Worm (Caenorhabditis elegans): ENCODE results near the gene gsto-3.

gsto-3 gene

DNA sequence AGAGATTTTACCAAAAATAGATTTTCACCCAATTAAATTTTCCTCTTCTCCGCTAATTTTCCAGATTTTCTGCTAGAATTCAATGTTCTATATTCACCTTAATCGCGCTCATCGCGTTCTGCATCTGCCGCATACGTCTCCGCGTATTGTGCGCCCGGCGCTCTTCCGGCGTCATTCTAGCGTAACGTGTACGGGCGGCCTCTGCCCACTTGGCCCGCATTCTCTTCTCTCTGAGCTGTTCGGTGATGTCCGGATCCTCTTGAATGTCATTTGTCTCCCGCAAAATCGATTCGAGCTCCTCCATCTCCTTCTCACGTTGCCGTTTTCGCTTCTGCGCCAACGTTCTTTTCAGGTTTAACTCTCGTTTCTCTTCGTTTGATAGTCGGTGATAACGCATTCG, 34.2 kb downstream of the gsto-3 start:
- TF ChIP-seq fkh-4 (tag; optimal IDR thresholded peaks at IDR 0.05; ENCODE audit: borderline replicate concordance) (no peak), ets-5 (GFP tag; IDR thresholded peaks at IDR 0.05) (no peak), tbx-2 (tag; optimal IDR thresholded peaks at IDR 0.05) (no peak), C34B4.2 (tag; optimal IDR thresholded peaks at IDR 0.05) (no peak), nhr-47 (tag; optimal IDR thresholded peaks at IDR 0.05) (no peak), ceh-8 (GFP tag; optimal IDR thresholded peaks at IDR 0.05) (no peak), elt-2 (tag; optimal IDR thresholded peaks at IDR 0.05) (no peak), hlh-17 (GFP tag; optimal IDR thresholded peaks at IDR 0.05; ENCODE audit: borderline replicate concordance) (no peak), zag-1 (tag; optimal IDR thresholded peaks at IDR 0.05) (no peak), nhr-28 (tag; optimal IDR thresholded peaks at IDR 0.05) (no peak), snu-23 (GFP tag; optimal IDR thresholded peaks at IDR 0.05) (no peak), ceh-63 (GFP tag; optimal IDR thresholded peaks at IDR 0.05) (no peak)

- TF ChIP-seq mep-1 (tag; optimal IDR thresholded peaks at IDR 0.05) (no peak), ceh-63 (GFP tag; optimal IDR thresholded peaks at IDR 0.05) (peak; percentile 47), vab-15 (tag; optimal IDR thresholded peaks at IDR 0.05) (no peak), C04F5.9 (tag; optimal IDR thresholded peaks at IDR 0.05) (no peak), ceh-88 (GFP tag; IDR thresholded peaks at IDR 0.05) (no peak), dsc-1 (tag; optimal IDR thresholded peaks at IDR 0.05) (no peak), zip-4 (GFP tag; optimal IDR thresholded peaks at IDR 0.05) (no peak), nhr-90 (tag; optimal IDR thresholded peaks at IDR 0.05; ENCODE audit: poor library complexity) (no peak)
Measured at ce11 chrIII:345503-345902, 35.6 kb downstream of the gsto-3 start.

- TF ChIP-seq ama-1 (optimal IDR thresholded peaks at IDR 0.05) (peak; percentile 58), ztf-11 (tag; optimal IDR thresholded peaks at IDR 0.05) (no peak), ceh-90 (tag; optimal IDR thresholded peaks at IDR 0.05) (no peak), nhr-85 (tag) (peak; percentile 18), ztf-4 (tag; optimal IDR thresholded peaks at IDR 0.05) (peak; percentile 22)
Measured at ce11 chrIII:344322-344721, 36.8 kb downstream of the gsto-3 start.

ce11 chrIII:343346-344220, 37.5 kb downstream of the gsto-3 start:
- no peak for TF ChIP-seq lin-13 (GFP tag; optimal IDR thresholded peaks at IDR 0.05)
- peak; percentile 5 for TF ChIP-seq nhr-71 (tag; optimal IDR thresholded peaks at IDR 0.05)
- TF ChIP-seq snu-23 (GFP tag; optimal IDR thresholded peaks at IDR 0.05), result peak; percentile 13
- no peak for TF ChIP-seq ama-1 (optimal IDR thresholded peaks at IDR 0.05)
- peak in 1 of 2 experiments; percentile 18 for TF ChIP-seq efl-1 (optimal IDR thresholded peaks at IDR 0.05)
- TF ChIP-seq efl-1 (GFP tag; optimal IDR thresholded peaks at IDR 0.05 in 1 of 2), result peak in 1 of 2 experiments; percentile 25
- TF ChIP-seq C16A3.4 (tag; optimal IDR thresholded peaks at IDR 0.05), result peak; percentile 16
- TF ChIP-seq lsy-2 (tag; optimal IDR thresholded peaks at IDR 0.05), result peak in 1 of 2 experiments; percentile 28
- TF ChIP-seq irx-1 (tag; optimal IDR thresholded peaks at IDR 0.05), result peak; percentile 30
- TF ChIP-seq mdl-1 (tag; optimal IDR thresholded peaks at IDR 0.05), result no peak
- TF ChIP-seq fkh-8 (tag; optimal IDR thresholded peaks at IDR 0.05), result peak; percentile 33
- peak in 1 of 2 experiments; percentile 7 for TF ChIP-seq lin-35 (GFP tag; optimal IDR thresholded peaks at IDR 0.05)
- TF ChIP-seq lin-14 (GFP tag; optimal IDR thresholded peaks at IDR 0.05), result peak; percentile 56
- peak; percentile 60 for TF ChIP-seq ztf-4 (tag; optimal IDR thresholded peaks at IDR 0.05)
- TF ChIP-seq xbp-1 (tag; optimal IDR thresholded peaks at IDR 0.05), result peak; percentile 8
- TF ChIP-seq dpl-1 (GFP tag; optimal IDR thresholded peaks at IDR 0.05), result peak in 1 of 3 experiments; percentile 12

All from whole organism, L1 larva.